Fruit fly (Drosophila melanogaster) whole organism, embryonic: ENCODE measurements around the gene Oct-TyrR.
A peak's percentile ranks its signal among the peaks of the same experiment; 100 is the strongest.

ENCODE experiments used
- Ada2b ChIP-seq: fragments of 200-800 bp; sonication (Bioruptor generic); IDR thresholded peaks from 2 replicates; pipeline ENCODE4 v1.3.6; 2022; ENCODE audit warnings: missing biosample characterization, missing genetic modification characterization
- Atf3 ChIP-seq: fragments of 200-800 bp; sonication (Bioruptor generic); optimal IDR thresholded peaks from 3 replicates; lab custom pipeline; 2016; ENCODE audit warnings: missing biosample characterization, missing genetic modification characterization
- Bgb ChIP-seq: fragments of 200-800 bp; sonication (Bioruptor generic); IDR thresholded peaks from 2 replicates; pipeline ENCODE4 v1.3.6; 2022; ENCODE audit warnings: missing biosample characterization, missing genetic modification characterization; ENCODE audit not compliant: partially characterized antibody
- CG10209 ChIP-seq: fragments of 200-800 bp; sonication (Bioruptor generic); optimal IDR thresholded peaks from 3 replicates; lab custom pipeline; 2017; ENCODE audit warnings: missing biosample characterization, mild to moderate bottlenecking, missing genetic modification characterization, missing genetic modification reagents
- CG11247 ChIP-seq: fragments of 200-800 bp; sonication (Bioruptor generic); IDR thresholded peaks from 2 replicates; pipeline ENCODE4 v1.3.6; 2022; ENCODE audit warnings: missing biosample characterization, missing genetic modification characterization
- CG11695 ChIP-seq: fragments of 200-800 bp; sonication (Bioruptor generic); IDR thresholded peaks from 3 replicates; pipeline ENCODE4 v1.3.6; 2022; ENCODE audit warnings: missing biosample characterization, missing genetic modification characterization
- CG11696 ChIP-seq: fragments of 200-800 bp; sonication (Bioruptor generic); IDR thresholded peaks from 2 replicates; pipeline ENCODE4 v1.3.6; 2022; ENCODE audit warnings: missing biosample characterization, missing genetic modification characterization
- CG11723 ChIP-seq: fragments of 200-800 bp; sonication (Bioruptor generic); optimal IDR thresholded peaks from 2 replicates; lab custom pipeline; 2017; ENCODE audit warnings: missing biosample characterization, mild to moderate bottlenecking, missing genetic modification characterization
- CG12104 ChIP-seq: fragments of 200-800 bp; sonication (Bioruptor generic); optimal IDR thresholded peaks from 3 replicates; lab custom pipeline; 2016; ENCODE audit warnings: missing biosample characterization, missing genetic modification characterization
- CG12155 ChIP-seq: fragments of 200-800 bp; sonication (Bioruptor generic); optimal IDR thresholded peaks from 3 replicates; lab custom pipeline; 2016; ENCODE audit warnings: missing biosample characterization, missing genetic modification characterization
- CG13424 ChIP-seq: fragments of 200-800 bp; sonication (Bioruptor generic); optimal IDR thresholded peaks from 2 replicates; lab custom pipeline; 2019; ENCODE audit warnings: missing biosample characterization, mild to moderate bottlenecking, missing genetic modification characterization, moderate library complexity
- CG14014 ChIP-seq: fragments of 200-800 bp; sonication (Bioruptor generic); IDR thresholded peaks from 2 replicates; pipeline ENCODE4 v1.3.6; 2022; ENCODE audit warnings: missing biosample characterization, missing genetic modification characterization
- CG15601 ChIP-seq: fragments of 200-800 bp; sonication (Bioruptor generic); optimal IDR thresholded peaks from 3 replicates; lab custom pipeline; 2019; ENCODE audit warnings: missing biosample characterization, mild to moderate bottlenecking, missing genetic modification characterization, moderate library complexity
- CG17186 ChIP-seq: fragments of 200-800 bp; sonication (Bioruptor generic); optimal IDR thresholded peaks from 3 replicates; lab custom pipeline; 2017; ENCODE audit warnings: missing biosample characterization, missing genetic modification reagents, missing genetic modification characterization
- CG1832 ChIP-seq: fragments of 200-800 bp; sonication (Bioruptor generic); optimal IDR thresholded peaks from 2 replicates; lab custom pipeline; 2017; ENCODE audit warnings: missing biosample characterization, mild to moderate bottlenecking, missing genetic modification characterization, inconsistent platforms
- CG31224 ChIP-seq: fragments of 200-800 bp; sonication (Bioruptor generic); IDR thresholded peaks from 2 replicates; pipeline ENCODE4 v1.3.6; 2022; ENCODE audit warnings: missing biosample characterization, missing genetic modification characterization
- CG31365 ChIP-seq: fragments of 200-800 bp; sonication (Bioruptor generic); optimal IDR thresholded peaks from 2 replicates; lab custom pipeline; 2018; ENCODE audit warnings: missing biosample characterization, mild to moderate bottlenecking, missing genetic modification characterization
- CG31441 ChIP-seq: fragments of 200-800 bp; sonication (Bioruptor generic); IDR thresholded peaks from 2 replicates; pipeline ENCODE4 v1.3.6; 2022; ENCODE audit warnings: missing biosample characterization, missing genetic modification characterization
- CG3163 ChIP-seq: fragments of 200-800 bp; sonication (Bioruptor generic); optimal IDR thresholded peaks from 3 replicates; lab custom pipeline; 2016; ENCODE audit warnings: missing biosample characterization, missing genetic modification characterization
- CG34224 ChIP-seq: fragments of 200-800 bp; sonication (Bioruptor generic); IDR thresholded peaks from 3 replicates; pipeline ENCODE4 v1.3.6; 2022; ENCODE audit warnings: missing biosample characterization, missing genetic modification characterization; ENCODE audit not compliant: partially characterized antibody
- CG42726 ChIP-seq: fragments of 200-800 bp; sonication (Bioruptor generic); IDR thresholded peaks from 2 replicates; pipeline ENCODE4 v1.3.6; 2022; ENCODE audit warnings: missing biosample characterization, missing genetic modification characterization; ENCODE audit not compliant: partially characterized antibody
- CG4820 ChIP-seq: fragments of 200-800 bp; sonication (Bioruptor generic); optimal IDR thresholded peaks from 3 replicates; lab custom pipeline; 2016; ENCODE audit warnings: missing biosample characterization, missing genetic modification characterization
- CG5180 ChIP-seq: fragments of 200-800 bp; sonication (Bioruptor generic); optimal IDR thresholded peaks from 3 replicates; lab custom pipeline; 2017; ENCODE audit warnings: missing biosample characterization, missing genetic modification characterization, mild to moderate bottlenecking, moderate library complexity, missing genetic modification reagents
- CG5953 ChIP-seq: fragments of 200-800 bp; sonication (Bioruptor generic); IDR thresholded peaks from 2 replicates; pipeline ENCODE4 v1.3.6; 2022; ENCODE audit warnings: missing biosample characterization, missing genetic modification characterization
- CG6791 ChIP-seq: fragments of 200-800 bp; sonication (Bioruptor generic); IDR thresholded peaks from 3 replicates; pipeline ENCODE4 v1.3.6; 2022; ENCODE audit warnings: missing biosample characterization, missing genetic modification characterization; ENCODE audit not compliant: partially characterized antibody
- CG6813 ChIP-seq: fragments of 200-800 bp; sonication (Bioruptor generic); optimal IDR thresholded peaks from 2 replicates; lab custom pipeline; 2017; ENCODE audit warnings: missing biosample characterization, missing genetic modification characterization, mild to moderate bottlenecking, moderate library complexity, missing genetic modification reagents
- CG7786 ChIP-seq: fragments of 200-800 bp; sonication (Bioruptor generic); optimal IDR thresholded peaks from 2 replicates; lab custom pipeline; 2016; ENCODE audit warnings: missing biosample characterization, missing genetic modification characterization
- CG7928 ChIP-seq: fragments of 200-800 bp; sonication (Bioruptor generic); optimal IDR thresholded peaks from 2 replicates; lab custom pipeline; 2017; ENCODE audit warnings: missing biosample characterization, mild to moderate bottlenecking, missing genetic modification characterization
- CG8281 ChIP-seq: fragments of 200-800 bp; sonication (Bioruptor generic); optimal IDR thresholded peaks from 2 replicates; lab custom pipeline; 2018; ENCODE audit warnings: missing biosample characterization, mild to moderate bottlenecking, missing genetic modification characterization, moderate library complexity
- CG9817 ChIP-seq: fragments of 200-800 bp; sonication (Bioruptor generic); optimal IDR thresholded peaks from 2 replicates; lab custom pipeline; 2018; ENCODE audit warnings: missing biosample characterization, mild to moderate bottlenecking, missing genetic modification characterization, moderate library complexity
- Dbx ChIP-seq: fragments of 200-800 bp; sonication (Bioruptor generic); IDR thresholded peaks from 3 replicates; pipeline ENCODE4 v1.3.6; 2022; ENCODE audit warnings: missing biosample characterization, missing genetic modification characterization
- Doc2 ChIP-seq: fragments of 200-800 bp; sonication (Bioruptor generic); IDR thresholded peaks from 2 replicates; pipeline ENCODE4 v1.3.6; 2022; ENCODE audit warnings: missing biosample characterization, missing genetic modification characterization
- Doc3 ChIP-seq: fragments of 200-800 bp; sonication (Bioruptor generic); IDR thresholded peaks from 3 replicates; pipeline ENCODE4 v1.3.6; 2022; ENCODE audit warnings: missing biosample characterization, missing genetic modification characterization; ENCODE audit not compliant: partially characterized antibody
- Fer2 ChIP-seq: fragments of 200-800 bp; sonication (Bioruptor generic); optimal IDR thresholded peaks from 2 replicates; lab custom pipeline; 2018; ENCODE audit warnings: missing biosample characterization, mild to moderate bottlenecking, missing genetic modification characterization, moderate library complexity
- Nf-YA ChIP-seq: fragments of 200-800 bp; sonication (Bioruptor generic); IDR thresholded peaks from 2 replicates; pipeline ENCODE4 v1.3.6; 2022; ENCODE audit warnings: missing biosample characterization, missing genetic modification characterization
- Oaz ChIP-seq: fragments of 200-800 bp; sonication (Bioruptor generic); IDR thresholded peaks from 2 replicates; pipeline ENCODE4 v1.3.6; 2022; ENCODE audit warnings: missing biosample characterization, missing genetic modification characterization
- Sox102F ChIP-seq: fragments of 200-800 bp; sonication (Bioruptor generic); optimal IDR thresholded peaks from 2 replicates; lab custom pipeline; 2018; ENCODE audit warnings: missing biosample characterization, mild to moderate bottlenecking, missing genetic modification characterization, moderate library complexity
- ap ChIP-seq: fragments of 200-800 bp; sonication (Bioruptor generic); IDR thresholded peaks from 2 replicates; pipeline ENCODE4 v1.3.6; 2022; ENCODE audit warnings: missing biosample characterization, missing genetic modification characterization
- chif ChIP-seq, 2 experiments: fragments of 200-800 bp; sonication (Bioruptor generic); optimal IDR thresholded peaks; 3 replicates each; lab custom pipeline; 2016; ENCODE audit warnings: missing biosample characterization in 2 of 2, missing genetic modification characterization in 2 of 2
- dm ChIP-seq: fragments of 200-800 bp; sonication (Bioruptor generic); optimal IDR thresholded peaks from 3 replicates; lab custom pipeline; 2016; ENCODE audit warnings: missing biosample characterization, missing genetic modification characterization
- fd102C ChIP-seq: fragments of 200-800 bp; sonication (Bioruptor generic); optimal IDR thresholded peaks from 2 replicates; lab custom pipeline; 2018; ENCODE audit warnings: missing biosample characterization, mild to moderate bottlenecking, missing genetic modification characterization, moderate library complexity
- jumu ChIP-seq: fragments of 200-800 bp; sonication (Bioruptor generic); optimal IDR thresholded peaks from 3 replicates; lab custom pipeline; 2016; ENCODE audit warnings: missing biosample characterization, missing genetic modification characterization
- pan ChIP-seq, 4 experiments: fragments of >200 bp in 3 of 4; fragments of 200-800 bp in 1 of 4; sonication (Bioruptor generic) in 1 of 4; optimal IDR thresholded peaks in 3 of 4; IDR thresholded peaks in 1 of 4; 2 replicates each; pipeline versions ENCODE4 v1.3.6 to Lab custom; 2017 to 2022; ENCODE audit warnings: missing biosample characterization in 2 of 4, missing genetic modification characterization in 2 of 4, mixed read lengths in 1 of 4
- sob ChIP-seq: fragments of 200-800 bp; sonication (Bioruptor generic); IDR thresholded peaks from 2 replicates; pipeline ENCODE4 v1.3.6; 2022; ENCODE audit warnings: missing biosample characterization, missing genetic modification characterization
- toy ChIP-seq: fragments of 200-800 bp; sonication (Bioruptor generic); IDR thresholded peaks from 2 replicates; pipeline ENCODE4 v1.3.6; 2022; ENCODE audit warnings: missing biosample characterization, missing genetic modification characterization
- tx ChIP-seq: fragments of 200-800 bp; sonication (Bioruptor generic); optimal IDR thresholded peaks from 2 replicates; lab custom pipeline; 2016; ENCODE audit warnings: missing biosample characterization, missing genetic modification characterization
- unpg ChIP-seq: fragments of 200-800 bp; sonication (Bioruptor generic); optimal IDR thresholded peaks from 3 replicates; lab custom pipeline; 2018; ENCODE audit warnings: missing biosample characterization, mild to moderate bottlenecking, missing genetic modification characterization, moderate library complexity
- wek ChIP-seq: fragments of 200-800 bp; sonication (Bioruptor generic); optimal IDR thresholded peaks from 3 replicates; lab custom pipeline; 2018; ENCODE audit warnings: missing biosample characterization, mild to moderate bottlenecking, missing genetic modification characterization, moderate library complexity
- zen ChIP-seq: fragments of 200-800 bp; sonication (Bioruptor generic); optimal IDR thresholded peaks from 3 replicates; lab custom pipeline; 2018; ENCODE audit warnings: missing biosample characterization, mild to moderate bottlenecking, missing genetic modification characterization, moderate library complexity

The Oct-TyrR gene

DNA sequence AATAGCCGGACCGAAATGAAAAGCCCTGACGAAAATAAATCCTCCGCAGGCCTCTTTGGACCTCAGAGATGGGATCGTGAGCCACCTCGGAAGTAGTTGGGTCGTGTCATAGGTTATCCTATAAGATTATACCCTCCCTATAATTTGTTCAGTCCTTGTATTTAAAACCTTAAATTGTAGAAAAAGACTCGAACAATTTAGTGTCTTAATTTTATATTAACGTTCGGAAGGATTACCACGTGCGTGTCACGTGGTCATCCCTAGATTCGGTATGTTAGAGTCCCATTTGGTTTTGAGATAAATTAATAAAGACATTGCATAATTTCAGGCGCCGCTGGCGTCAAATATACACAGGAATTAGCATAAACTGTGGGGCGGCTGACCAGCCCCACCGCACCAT, 43.3 kb downstream of the Oct-TyrR start:
- 0 out of 2 replicates have a peak, but pooled peaks have one; percentile 19 for TF ChIP-seq Nf-YA (GFP tag; lab: Robert Waterston, UW)
- TF ChIP-seq Doc2 (GFP tag; lab: Robert Waterston, UW): no peak
- peak; percentile 26 to 63 for TF ChIP-seq chif (GFP tag; optimal IDR thresholded peaks at IDR 0.05; lab: Kevin White, UChicago)
- TF ChIP-seq tx (GFP tag; lab: Kevin White, UChicago): peak; percentile 35
- TF ChIP-seq CG1832 (GFP tag; lab: Kevin White, UChicago): no peak
- 0 out of 2 replicates have a peak, but pooled peaks have one; percentile 24 for TF ChIP-seq Oaz (GFP tag; lab: Robert Waterston, UW)
- TF ChIP-seq CG10209 (GFP tag; lab: Kevin White, UChicago): peak; percentile 60
- peak; percentile 85 for TF ChIP-seq CG34224 (GFP tag; lab: Robert Waterston, UW)
- 0 out of 2 replicates have a peak, but pooled peaks have one; percentile 38 for TF ChIP-seq ap
- TF ChIP-seq CG12155 (GFP tag; lab: Kevin White, UChicago): peak; percentile 43
- peak; percentile 34 for TF ChIP-seq zen (tag; lab: Kevin White, UChicago)
- TF ChIP-seq Sox102F (GFP tag; lab: Kevin White, UChicago): peak; percentile 60
- peak; percentile 22 for TF ChIP-seq CG3163 (GFP tag; lab: Kevin White, UChicago)
- peak; percentile 80 for TF ChIP-seq Bgb (GFP tag; lab: Robert Waterston, UW)
- peak; percentile 44 for TF ChIP-seq CG7786
- peak; percentile 42 for TF ChIP-seq CG6813 (GFP tag; lab: Kevin White, UChicago)
- no peak for TF ChIP-seq pan (optimal IDR thresholded peaks at IDR 0.05; lab: Kevin White, UChicago)
- TF ChIP-seq pan (GFP tag; optimal IDR thresholded peaks at IDR 0.05 in 1 of 2, IDR thresholded peaks at IDR 0.05 in 1 of 2): peak in 1 of 2 experiments; percentile 41
- peak; percentile 51 for TF ChIP-seq dm
- TF ChIP-seq CG31365: no peak
- peak; percentile 41 for TF ChIP-seq CG11723 (GFP tag; lab: Kevin White, UChicago)
- TF ChIP-seq CG31441 (GFP tag; lab: Robert Waterston, UW): peak; percentile 51; the same call in 1 of the 2 replicates
- TF ChIP-seq CG12104 (GFP tag; lab: Kevin White, UChicago): peak; percentile 12
- no peak for TF ChIP-seq CG5953
- no peak for TF ChIP-seq CG7928 (GFP tag; lab: Kevin White, UChicago)
- no peak for TF ChIP-seq wek (GFP tag; lab: Kevin White, UChicago)
- TF ChIP-seq Atf3 (GFP tag; lab: Kevin White, UChicago): no peak
- TF ChIP-seq CG9817 (tag; lab: Kevin White, UChicago): no peak
- peak; percentile 75 for TF ChIP-seq sob
- TF ChIP-seq CG14014 (GFP tag; lab: Robert Waterston, UW): peak; percentile 62; the same call in 1 of the 2 replicates
- peak; percentile 20 for TF ChIP-seq CG4820
- peak; percentile 69 for TF ChIP-seq Ada2b (GFP tag; lab: Robert Waterston, UW)
- TF ChIP-seq unpg: peak; percentile 63
- no peak; the same call in 1 of the 2 replicates for TF ChIP-seq CG42726 (GFP tag; lab: Robert Waterston, UW)
- TF ChIP-seq toy (GFP tag; lab: Robert Waterston, UW): no peak
- TF ChIP-seq CG15601 (tag; lab: Kevin White, UChicago): peak; percentile 35
- peak; percentile 38; the same call in 1 of the 3 replicates for TF ChIP-seq CG11695 (GFP tag; lab: Robert Waterston, UW)
- peak; percentile 34; the same call in 1 of the 2 replicates for TF ChIP-seq CG11247 (GFP tag; lab: Robert Waterston, UW)
- TF ChIP-seq CG11696 (GFP tag; lab: Robert Waterston, UW): peak; percentile 55; the same call in 1 of the 2 replicates
- TF ChIP-seq Fer2 (tag; lab: Kevin White, UChicago): no peak
- TF ChIP-seq fd102C (GFP tag; lab: Kevin White, UChicago): no peak
- peak; percentile 85 for TF ChIP-seq CG6791 (GFP tag; lab: Robert Waterston, UW)
- 0 out of 2 replicates have a peak, but pooled peaks have one; percentile 9 for TF ChIP-seq CG31224 (GFP tag; lab: Robert Waterston, UW)
- no peak for TF ChIP-seq CG8281
- peak; percentile 22; the same call in 1 of the 3 replicates for TF ChIP-seq Dbx
- TF ChIP-seq Doc3: peak; percentile 94
- no peak for TF ChIP-seq CG17186 (GFP tag; lab: Kevin White, UChicago)
- peak; percentile 42 for TF ChIP-seq jumu (GFP tag; lab: Kevin White, UChicago)
- no peak for TF ChIP-seq CG5180 (GFP tag; lab: Kevin White, UChicago)
- TF ChIP-seq CG13424: peak; percentile 57
